Fruit fly (Drosophila melanogaster) whole organism: Measurements from ENCODE around the gene Dus1.

ENCODE experiments used
- CG8478 ChIP-seq: fragments of >200 bp; optimal IDR thresholded peaks from 2 replicates; lab custom pipeline; 2018; ENCODE audit warnings: inconsistent platforms
- Dll ChIP-seq: fragments of >200 bp; optimal IDR thresholded peaks from 2 replicates; lab custom pipeline; 2017
- EcR ChIP-seq, 2 experiments: fragments of >200 bp; optimal IDR thresholded peaks; 2 replicates each; lab custom pipeline; 2017; ENCODE audit warnings: missing biosample characterization in 2 of 2, missing genetic modification characterization in 2 of 2, missing genetic modification reagents in 2 of 2
- pan ChIP-seq: fragments of >200 bp; optimal IDR thresholded peaks from 2 replicates; lab custom pipeline; 2017
- psq ChIP-seq: fragments of >200 bp; optimal IDR thresholded peaks from 2 replicates; lab custom pipeline; 2017
- usp ChIP-seq: fragments of >200 bp; optimal IDR thresholded peaks from 2 replicates; lab custom pipeline; 2017; ENCODE audit warnings: missing biosample characterization, missing genetic modification characterization, mixed read lengths

- TF ChIP-seq pan, result no peak
- TF ChIP-seq usp (GFP tag; lab: Kevin White, UChicago), result no peak
- no peak for TF ChIP-seq CG8478 (lab: Kevin White, UChicago)
- TF ChIP-seq Dll (lab: Kevin White, UChicago), result no peak
- TF ChIP-seq psq (lab: Kevin White, UChicago), result no peak
- TF ChIP-seq EcR (GFP tag; optimal IDR thresholded peaks at IDR 0.05; lab: Kevin White, UChicago), result no peak
These were observed 19.4 kb downstream of the Dus1 start, which contains the start of gene Rpp30 for dm6 chr2L:252174-252573.
